Worm (Caenorhabditis elegans) whole organism, mixed stage, embryonic: Measurements from ENCODE around the gene F23H11.4.

Experiments used
- M03D4.4 ChIP-seq: sonication (generic microtip); optimal IDR thresholded peaks from 2 replicates; lab custom pipeline; 2017; ENCODE audit warnings: mild to moderate bottlenecking, missing genetic modification characterization, missing compliant biosample characterization
- bed-3 ChIP-seq: fragments of 200-800 bp; sonication (Bioruptor generic); optimal IDR thresholded peaks from 3 replicates; lab custom pipeline; 2018; ENCODE audit warnings: mild to moderate bottlenecking, missing genetic modification characterization, moderate library complexity, missing compliant biosample characterization
- ceh-39 ChIP-seq: fragments of 150-350 bp; optimal IDR thresholded peaks from 2 replicates; lab custom pipeline; 2014; ENCODE audit warnings: missing biosample characterization, missing genetic modification characterization
- ceh-43 ChIP-seq: fragments of 200-800 bp; sonication (Bioruptor generic); optimal IDR thresholded peaks from 2 replicates; lab custom pipeline; 2018; ENCODE audit warnings: mild to moderate bottlenecking, missing genetic modification characterization, moderate library complexity, missing compliant biosample characterization
- ceh-83 ChIP-seq: fragments of 200-800 bp; sonication (Bioruptor generic); optimal IDR thresholded peaks from 2 replicates; lab custom pipeline; 2018; ENCODE audit warnings: mild to moderate bottlenecking, missing genetic modification characterization, missing compliant biosample characterization
- cnd-1 ChIP-seq: fragments of 200-800 bp; sonication (Bioruptor generic); optimal IDR thresholded peaks from 2 replicates; lab custom pipeline; 2018; ENCODE audit warnings: mild to moderate bottlenecking, missing genetic modification characterization, missing compliant biosample characterization
- elt-3 ChIP-seq: fragments of 150-350 bp; optimal IDR thresholded peaks from 2 replicates; lab custom pipeline; 2014; ENCODE audit warnings: missing biosample characterization, missing genetic modification characterization
- flh-1 ChIP-seq: fragments of 200-800 bp; sonication (Bioruptor generic); optimal IDR thresholded peaks from 2 replicates; lab custom pipeline; 2018; ENCODE audit warnings: mild to moderate bottlenecking, missing genetic modification characterization, moderate library complexity, missing compliant biosample characterization
- ham-2 ChIP-seq: fragments of 200-800 bp; sonication (Bioruptor generic); optimal IDR thresholded peaks from 2 replicates; lab custom pipeline; 2018; ENCODE audit warnings: mild to moderate bottlenecking, missing genetic modification characterization, missing compliant biosample characterization
- hlh-1 ChIP-seq: fragments of 150-350 bp; optimal IDR thresholded peaks from 2 replicates; lab custom pipeline; 2014; ENCODE audit warnings: missing biosample characterization, missing genetic modification reagents, missing genetic modification characterization
- lin-13 ChIP-seq: fragments of 150-350 bp; optimal IDR thresholded peaks from 2 replicates; lab custom pipeline; 2014; ENCODE audit warnings: missing biosample characterization, missing genetic modification characterization
- lin-32 ChIP-seq: fragments of 200-800 bp; sonication (Bioruptor generic); optimal IDR thresholded peaks from 2 replicates; lab custom pipeline; 2018; ENCODE audit warnings: mild to moderate bottlenecking, missing genetic modification characterization, missing compliant biosample characterization
- mab-5 ChIP-seq: fragments of 150-350 bp; optimal IDR thresholded peaks from 2 replicates; lab custom pipeline; 2014; ENCODE audit warnings: missing biosample characterization, missing genetic modification characterization
- mls-2 ChIP-seq: sonication (generic microtip); optimal IDR thresholded peaks from 2 replicates; lab custom pipeline; 2016; ENCODE audit warnings: mild to moderate bottlenecking, missing genetic modification characterization, moderate library complexity, missing compliant biosample characterization
- nhr-12 ChIP-seq: fragments of 150-350 bp; optimal IDR thresholded peaks from 2 replicates; lab custom pipeline; 2014; ENCODE audit warnings: missing biosample characterization, missing genetic modification characterization
- nhr-237 ChIP-seq: fragments of 150-350 bp; optimal IDR thresholded peaks from 2 replicates; lab custom pipeline; 2014; ENCODE audit warnings: missing biosample characterization, missing genetic modification characterization
- nhr-28 ChIP-seq: fragments of 150-350 bp; optimal IDR thresholded peaks from 2 replicates; lab custom pipeline; 2014; ENCODE audit warnings: missing biosample characterization, missing genetic modification characterization
- nhr-76 ChIP-seq: sonication (generic microtip); optimal IDR thresholded peaks from 2 replicates; lab custom pipeline; 2017; ENCODE audit warnings: missing biosample characterization, missing genetic modification characterization
- sem-2 ChIP-seq: fragments of 200-800 bp; sonication (Bioruptor generic); optimal IDR thresholded peaks from 2 replicates; lab custom pipeline; 2018; ENCODE audit warnings: mild to moderate bottlenecking, missing genetic modification characterization, missing compliant biosample characterization
- snpc-4 ChIP-seq: fragments of 150-350 bp; optimal IDR thresholded peaks from 2 replicates; lab custom pipeline; 2014; ENCODE audit warnings: missing biosample characterization, missing genetic modification characterization
- sptf-1 ChIP-seq: sonication (generic microtip); optimal IDR thresholded peaks from 2 replicates; lab custom pipeline; 2017; ENCODE audit warnings: mild to moderate bottlenecking, missing genetic modification characterization, moderate library complexity, missing compliant biosample characterization
- tbx-8 ChIP-seq: fragments of 200-800 bp; sonication (Bioruptor generic); optimal IDR thresholded peaks from 2 replicates; lab custom pipeline; 2018; ENCODE audit warnings: mild to moderate bottlenecking, missing genetic modification characterization, moderate library complexity, missing compliant biosample characterization
- unc-120 ChIP-seq: sonication (generic microtip); optimal IDR thresholded peaks from 2 replicates; lab custom pipeline; 2017; ENCODE audit warnings: missing genetic modification characterization, missing compliant biosample characterization; ENCODE audit not compliant: poor library complexity, severe bottlenecking
- unc-39 ChIP-seq: fragments of 150-350 bp; optimal IDR thresholded peaks from 2 replicates; lab custom pipeline; 2014; ENCODE audit warnings: missing biosample characterization, missing genetic modification characterization
- unc-62 ChIP-seq: fragments of 150-350 bp; optimal IDR thresholded peaks from 2 replicates; lab custom pipeline; 2014; ENCODE audit warnings: missing biosample characterization, missing genetic modification reagents, missing genetic modification characterization
- ztf-11 ChIP-seq: fragments of 150-350 bp; optimal IDR thresholded peaks from 2 replicates; lab custom pipeline; 2014; ENCODE audit warnings: missing biosample characterization, missing genetic modification characterization

Gene F23H11.4

ce11 chrIII:943426-943927, 36.1 kb upstream of the F23H11.4 start, which contains the start of gene fbxa-59:
TSS of gene fbxa-59 (minus strand) at chrIII:943476.
- TF ChIP-seq elt-3 (tag; lab: Kevin White, UChicago) = no peak
- no peak for TF ChIP-seq unc-62 (GFP tag; lab: Kevin White, UChicago)
- no peak for TF ChIP-seq unc-39 (tag; lab: Kevin White, UChicago)
- no peak for TF ChIP-seq snpc-4 (tag; lab: Kevin White, UChicago)
- TF ChIP-seq lin-13 (tag; lab: Kevin White, UChicago) = no peak
- TF ChIP-seq ceh-83 (GFP tag; lab: Kevin White, UChicago) = no peak
- TF ChIP-seq nhr-28 (tag; lab: Kevin White, UChicago) = no peak
- TF ChIP-seq ztf-11 = no peak
- no peak for TF ChIP-seq nhr-237 (tag; lab: Kevin White, UChicago)
- TF ChIP-seq mls-2 (tag; lab: Kevin White, UChicago) = no peak
- TF ChIP-seq lin-32 (GFP tag; lab: Kevin White, UChicago) = no peak
- TF ChIP-seq bed-3 (GFP tag; lab: Kevin White, UChicago) = no peak
- no peak for TF ChIP-seq nhr-12 (tag; lab: Kevin White, UChicago)
- no peak for TF ChIP-seq mab-5

ce11 chrIII:941958-942357, 34.6 kb upstream of the F23H11.4 start:
- TF ChIP-seq nhr-28 (tag; lab: Kevin White, UChicago) = no peak

ce11 chrIII:938569-938968, 31.2 kb upstream of the F23H11.4 start, which contains the start of gene fbxa-22:
TSS of gene fbxa-22 (plus strand) at chrIII:938869.
- TF ChIP-seq cnd-1 (tag; lab: Kevin White, UChicago) (no peak), ceh-43 (GFP tag; lab: Kevin White, UChicago) (no peak), ceh-39 (tag; lab: Kevin White, UChicago) (no peak)

- TF ChIP-seq lin-13 (tag; lab: Kevin White, UChicago) (no peak), sem-2 (GFP tag; lab: Kevin White, UChicago) (no peak), lin-32 (GFP tag; lab: Kevin White, UChicago) (no peak), hlh-1 (tag; lab: Kevin White, UChicago) (no peak), nhr-237 (tag; lab: Kevin White, UChicago) (no peak), mab-5 (no peak), ham-2 (no peak)
- TF ChIP-seq, all 35 proteins: peak for 0
These were observed 30.6 kb upstream of the F23H11.4 start, which contains the start of gene fbxa-56 for ce11 chrIII:937961-938360. TSS of gene fbxa-56 (minus strand) at chrIII:938061.

ce11 chrIII:936037-936507, 28.7 kb upstream of the F23H11.4 start, which contains the start of gene fbxa-55:
TSS of gene fbxa-55 (minus strand) at chrIII:936087.
- TF ChIP-seq nhr-76 (tag; lab: Kevin White, UChicago) (no peak), snpc-4 (tag; lab: Kevin White, UChicago) (no peak), lin-32 (GFP tag; lab: Kevin White, UChicago) (no peak), bed-3 (GFP tag; lab: Kevin White, UChicago) (no peak), lin-13 (tag; lab: Kevin White, UChicago) (no peak), mls-2 (tag; lab: Kevin White, UChicago) (no peak)

ce11 chrIII:931405-931804, 24.1 kb upstream of the F23H11.4 start:
- TF ChIP-seq sptf-1 (tag; lab: Kevin White, UChicago) (peak; percentile 96), ceh-83 (GFP tag; lab: Kevin White, UChicago) (peak; percentile 75), M03D4.4 (tag; lab: Kevin White, UChicago) (peak; percentile 91), tbx-8 (peak; percentile 88), ceh-43 (GFP tag; lab: Kevin White, UChicago) (peak; percentile 50), cnd-1 (tag; lab: Kevin White, UChicago) (peak; percentile 49), bed-3 (GFP tag; lab: Kevin White, UChicago) (peak; percentile 72), lin-32 (GFP tag; lab: Kevin White, UChicago) (peak; percentile 85), sem-2 (GFP tag; lab: Kevin White, UChicago) (peak; percentile 44), unc-120 (tag; lab: Kevin White, UChicago) (peak; percentile 49), mls-2 (tag; lab: Kevin White, UChicago) (peak; percentile 95)
- TF ChIP-seq, all 35 proteins: peak for 11; not testable (repeated sequence) for 24

ce11 chrIII:926216-926615, 18.9 kb upstream of the F23H11.4 start, which contains the start of gene pef-1:
TSS of gene pef-1 (minus strand) at chrIII:926316.
- no peak for TF ChIP-seq flh-1 (GFP tag; lab: Kevin White, UChicago)
